Worm (Caenorhabditis elegans) whole organism, young adult: Measurements from ENCODE around the gene grl-12.

Experiments
- B0035.1 ChIP-seq: sonication (generic microtip); optimal IDR thresholded peaks from 2 replicates; lab custom pipeline; 2016; ENCODE audit warnings: missing genetic modification characterization, mild to moderate bottlenecking, missing compliant biosample characterization, missing genotype, missing genetic modification reagents
- B0336.3 ChIP-seq: fragments of 200-800 bp; sonication (Bioruptor generic); IDR thresholded peaks from 2 replicates; pipeline ENCODE4 v1.3.6; 2022; ENCODE audit warnings: missing genetic modification characterization, missing compliant biosample characterization
- C17E4.6 ChIP-seq: fragments of 200-800 bp; sonication (Bioruptor generic); IDR thresholded peaks from 2 replicates; pipeline ENCODE4 v1.3.6; 2022; ENCODE audit warnings: missing genetic modification reagents, missing genetic modification characterization, missing compliant biosample characterization
- F52B5.7 ChIP-seq: sonication (generic microtip); optimal IDR thresholded peaks from 2 replicates; lab custom pipeline; 2016; ENCODE audit warnings: mild to moderate bottlenecking, missing genetic modification characterization, missing compliant biosample characterization
- F57A8.1 ChIP-seq: fragments of 200-800 bp; sonication (Bioruptor generic); optimal IDR thresholded peaks from 2 replicates; lab custom pipeline; 2018; ENCODE audit warnings: mild to moderate bottlenecking, missing genetic modification characterization, moderate library complexity, missing compliant biosample characterization
- K12H6.12 ChIP-seq: fragments of 200-800 bp; sonication (Bioruptor generic); optimal IDR thresholded peaks from 2 replicates; lab custom pipeline; 2018; ENCODE audit warnings: mild to moderate bottlenecking, missing genetic modification characterization, missing compliant biosample characterization
- Y53F4B.3 ChIP-seq: fragments of 200-800 bp; sonication (Bioruptor generic); IDR thresholded peaks from 2 replicates; pipeline ENCODE4 v1.3.6; 2022; ENCODE audit warnings: missing genetic modification reagents, missing genetic modification characterization, missing compliant biosample characterization
- Y56A3A.18 ChIP-seq: fragments of 200-800 bp; sonication (Bioruptor generic); IDR thresholded peaks from 2 replicates; pipeline ENCODE4 v1.3.6; 2022; ENCODE audit warnings: missing genetic modification reagents, missing genetic modification characterization, missing compliant biosample characterization
- akir-1 ChIP-seq: fragments of 200-800 bp; sonication (Bioruptor generic); optimal IDR thresholded peaks from 2 replicates; lab custom pipeline; 2018; ENCODE audit warnings: mild to moderate bottlenecking, missing genetic modification characterization, moderate library complexity, missing compliant biosample characterization
- ama-1 ChIP-seq, 3 experiments: fragments of 150-350 bp in 1 of 3; sonication (generic microtip) in 2 of 3; optimal IDR thresholded peaks; 2 replicates each; lab custom pipeline; 2014 to 2018; ENCODE audit warnings: missing biosample characterization in 2 of 3, missing genetic modification characterization in 2 of 3, missing genetic modification reagents in 2 of 3
- aptf-3 ChIP-seq: fragments of 200-800 bp; sonication (Bioruptor generic); IDR thresholded peaks from 2 replicates; pipeline ENCODE4 v1.3.6; 2022; ENCODE audit warnings: missing genetic modification characterization, missing compliant biosample characterization
- attf-5 ChIP-seq: fragments of 200-800 bp; sonication (Bioruptor generic); optimal IDR thresholded peaks from 2 replicates; lab custom pipeline; 2018; ENCODE audit warnings: mild to moderate bottlenecking, missing genetic modification characterization, missing compliant biosample characterization
- bed-2 ChIP-seq: fragments of 200-800 bp; sonication (Bioruptor generic); IDR thresholded peaks from 2 replicates; pipeline ENCODE4 v1.3.6; 2022; ENCODE audit warnings: missing genetic modification reagents, missing genetic modification characterization, missing compliant biosample characterization
- cebp-2 ChIP-seq: fragments of 200-800 bp; sonication (Bioruptor generic); IDR thresholded peaks from 2 replicates; pipeline ENCODE4 v1.3.6; 2022; ENCODE audit warnings: missing genetic modification characterization, missing compliant biosample characterization
- ceh-27 ChIP-seq: fragments of 200-800 bp; sonication (Bioruptor generic); optimal IDR thresholded peaks from 2 replicates; lab custom pipeline; 2018; ENCODE audit warnings: mild to moderate bottlenecking, missing genetic modification characterization, moderate library complexity, missing compliant biosample characterization
- dpl-1 ChIP-seq: fragments of 150-350 bp; optimal IDR thresholded peaks from 2 replicates; lab custom pipeline; 2014; ENCODE audit warnings: missing biosample characterization, missing genetic modification reagents, missing genetic modification characterization
- egl-44 ChIP-seq: fragments of 200-800 bp; sonication (Bioruptor generic); IDR thresholded peaks from 2 replicates; pipeline ENCODE4 v1.3.6; 2022; ENCODE audit warnings: missing genetic modification reagents, missing genetic modification characterization, missing compliant biosample characterization
- ets-4 ChIP-seq: fragments of 200-800 bp; sonication (Bioruptor generic); optimal IDR thresholded peaks from 2 replicates; lab custom pipeline; 2018; ENCODE audit warnings: mild to moderate bottlenecking, missing genetic modification characterization, missing compliant biosample characterization
- him-1 ChIP-seq: sonication (generic microtip); optimal IDR thresholded peaks from 2 replicates; lab custom pipeline; 2016; ENCODE audit warnings: missing genotype, missing genetic modification reagents, missing genetic modification characterization, missing compliant biosample characterization
- let-526 ChIP-seq: fragments of 200-800 bp; sonication (Bioruptor generic); IDR thresholded peaks from 2 replicates; pipeline ENCODE4 v1.3.6; 2022; ENCODE audit warnings: missing genetic modification reagents, missing genetic modification characterization, missing compliant biosample characterization
- lin-40 ChIP-seq: sonication (generic microtip); optimal IDR thresholded peaks from 2 replicates; lab custom pipeline; 2016; ENCODE audit warnings: missing genetic modification characterization, mild to moderate bottlenecking, missing compliant biosample characterization, missing genotype, missing genetic modification reagents
- madf-3 ChIP-seq: fragments of 200-800 bp; sonication (Bioruptor generic); IDR thresholded peaks from 2 replicates; pipeline ENCODE4 v1.3.6; 2022; ENCODE audit warnings: missing genetic modification reagents, missing genetic modification characterization, missing compliant biosample characterization
- mxl-1 ChIP-seq: sonication (generic microtip); optimal IDR thresholded peaks from 2 replicates; lab custom pipeline; 2016; ENCODE audit warnings: missing genetic modification characterization, missing compliant biosample characterization
- nfya-1 ChIP-seq: sonication (generic microtip); optimal IDR thresholded peaks from 2 replicates; lab custom pipeline; 2017; ENCODE audit warnings: antibody characterized with exemption, missing compliant biosample characterization, missing genetic modification characterization, borderline replicate concordance; ENCODE audit not compliant: insufficient read depth
- nfyb-1 ChIP-seq: fragments of 200-800 bp; sonication (Bioruptor generic); IDR thresholded peaks from 2 replicates; pipeline ENCODE4 v1.3.6; 2022; ENCODE audit warnings: missing genetic modification reagents, missing genetic modification characterization, missing compliant biosample characterization
- nhr-80 ChIP-seq: sonication (generic microtip); optimal IDR thresholded peaks from 2 replicates; lab custom pipeline; 2016; ENCODE audit warnings: missing genetic modification characterization, missing compliant biosample characterization
- rec-8 ChIP-seq, 2 experiments: sonication (generic microtip); optimal IDR thresholded peaks; 2 replicates each; lab custom pipeline; 2016; ENCODE audit warnings: mild to moderate bottlenecking in 2 of 2, missing genetic modification characterization in 2 of 2, missing genetic modification reagents in 2 of 2, missing genotype in 2 of 2, missing biosample characterization in 1 of 2, missing compliant biosample characterization in 1 of 2, moderate library complexity in 1 of 2
- rpc-1 ChIP-seq, 2 experiments: fragments of 150-350 bp in 1 of 2; sonication (generic microtip) in 1 of 2; optimal IDR thresholded peaks; 2 replicates each; lab custom pipeline; 2014 to 2018; ENCODE audit warnings: missing biosample characterization in 1 of 2, missing genetic modification characterization in 1 of 2, missing genetic modification reagents in 1 of 2, missing genotype in 1 of 2
- sdz-38 ChIP-seq: sonication (generic microtip); optimal IDR thresholded peaks from 2 replicates; lab custom pipeline; 2016; ENCODE audit warnings: missing genotype, missing genetic modification characterization, missing compliant biosample characterization
- sea-2 ChIP-seq: fragments of 200-800 bp; sonication (Bioruptor generic); IDR thresholded peaks from 2 replicates; pipeline ENCODE4 v1.3.6; 2022; ENCODE audit warnings: missing genetic modification characterization, missing compliant biosample characterization
- snpc-1.3 ChIP-seq: sonication (generic microtip); optimal IDR thresholded peaks from 2 replicates; lab custom pipeline; 2017; ENCODE audit warnings: missing genetic modification characterization, mild to moderate bottlenecking, missing compliant biosample characterization, antibody characterized with exemption, moderate library complexity, missing genotype, missing genetic modification reagents; ENCODE audit not compliant: insufficient read depth
- tbp1 ChIP-seq: fragments of 200-800 bp; sonication (Bioruptor generic); optimal IDR thresholded peaks from 2 replicates; lab custom pipeline; 2018; ENCODE audit warnings: mild to moderate bottlenecking, missing genetic modification characterization, missing compliant biosample characterization
- unc-130 ChIP-seq: sonication (generic microtip); optimal IDR thresholded peaks from 2 replicates; lab custom pipeline; 2016; ENCODE audit warnings: missing genetic modification reagents, missing genetic modification characterization, missing compliant biosample characterization
- xnd-1 ChIP-seq: sonication (generic microtip); optimal IDR thresholded peaks from 2 replicates; lab custom pipeline; 2016; ENCODE audit warnings: missing genotype, missing genetic modification reagents, missing genetic modification characterization, missing compliant biosample characterization

grl-12 gene

DNA sequence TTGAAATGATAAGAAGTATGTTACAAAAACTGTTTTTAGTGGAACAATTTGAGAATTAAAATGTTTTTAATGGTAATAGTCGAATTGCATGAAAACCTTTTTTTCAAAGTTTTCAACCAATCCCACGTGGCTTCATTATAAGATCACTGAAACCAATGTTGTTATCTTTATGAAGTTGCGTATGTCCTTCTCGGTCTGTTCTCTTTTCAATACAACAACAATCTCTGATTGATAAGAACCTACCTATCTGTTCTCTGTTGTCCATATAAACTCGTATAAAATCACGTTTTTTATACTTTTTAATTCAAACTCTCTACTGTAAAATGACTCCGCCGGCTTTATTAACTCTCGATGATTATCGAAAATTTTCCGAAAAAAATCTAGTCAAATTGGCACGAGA, 33.5 kb downstream of the grl-12 start, which contains the start of gene F41E6.5:
TSS of gene F41E6.5 (plus strand) at position 209 of the 400 bp plus-strand sequence.
- no peak for TF ChIP-seq egl-44 (GFP tag; lab: Robert Waterston, UW)
- TF ChIP-seq nhr-80, result peak; percentile 53

DNA sequence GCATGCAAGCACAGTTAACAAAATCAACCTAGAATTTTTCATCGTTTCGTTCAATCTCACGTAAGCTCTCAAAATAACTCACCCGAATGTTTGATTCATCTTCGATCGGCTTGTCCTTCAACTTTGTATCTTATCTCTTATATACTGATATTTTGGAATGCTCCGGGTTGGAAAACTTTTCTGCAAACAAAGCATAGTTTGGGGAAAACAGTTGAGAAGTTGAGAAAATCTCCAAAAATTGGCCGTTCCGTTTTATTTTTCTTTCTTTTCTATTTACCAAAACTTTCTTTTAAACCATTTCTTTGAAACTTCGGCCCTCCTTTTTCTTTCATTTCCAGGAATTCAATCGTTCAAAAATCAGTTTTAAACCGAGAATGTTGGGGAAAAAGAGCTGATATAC, 34.2 kb downstream of the grl-12 start, which contains the start of gene F41E6.15:
TSS of gene F41E6.15 (minus strand) at position 101 of the 400 bp plus-strand sequence.
- no peak for TF ChIP-seq C17E4.6 (GFP tag; lab: Robert Waterston, UW)
- TF ChIP-seq let-526, result no peak
- no peak for TF ChIP-seq F52B5.7 (tag; lab: Kevin White, UChicago)
- no peak for TF ChIP-seq sea-2

DNA sequence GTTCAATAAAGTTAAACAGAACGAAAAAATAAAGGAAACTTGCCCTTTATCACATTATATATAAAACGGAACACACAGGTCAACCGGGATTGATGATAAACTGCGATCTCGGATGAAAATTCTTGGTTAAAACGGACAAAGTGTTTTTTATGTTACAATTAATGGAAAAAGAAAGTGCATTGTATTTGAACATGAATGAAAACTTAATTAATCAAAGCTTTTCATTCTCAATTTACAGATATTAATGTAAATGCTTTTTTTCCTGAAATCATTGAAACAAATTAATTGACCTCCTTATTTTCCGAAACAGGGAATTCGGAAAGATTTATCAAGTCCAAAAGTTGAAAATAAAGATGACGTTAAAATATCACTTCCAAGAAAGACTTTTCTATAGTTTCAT, 35.4 kb downstream of the grl-12 start, which contains the start of gene F41E6.8:
TSS of gene F41E6.8 (minus strand) at position 101 of the 400 bp plus-strand sequence.
- TF ChIP-seq attf-5 (GFP tag; lab: Kevin White, UChicago) (no peak), nfya-1 (tag; lab: Kevin White, UChicago) (no peak), aptf-3 (no peak), lin-40 (tag; lab: Kevin White, UChicago) (no peak), ceh-27 (no peak), Y56A3A.18 (no peak), ets-4 (no peak), snpc-1.3 (tag; lab: Kevin White, UChicago) (no peak), madf-3 (GFP tag; lab: Robert Waterston, UW) (no peak), C17E4.6 (GFP tag; lab: Robert Waterston, UW) (no peak), bed-2 (GFP tag; lab: Robert Waterston, UW) (no peak), cebp-2 (GFP tag; lab: Robert Waterston, UW) (no peak), nfyb-1 (GFP tag; lab: Robert Waterston, UW) (no peak), xnd-1 (no peak), B0035.1 (tag; lab: Kevin White, UChicago) (no peak), F52B5.7 (tag; lab: Kevin White, UChicago) (no peak), rec-8 (tag; optimal IDR thresholded peaks at IDR 0.05; lab: Kevin White, UChicago) (no peak), akir-1 (GFP tag; lab: Kevin White, UChicago) (no peak), Y53F4B.3 (GFP tag; lab: Robert Waterston, UW) (no peak), unc-130 (GFP tag; lab: Kevin White, UChicago) (no peak)

DNA sequence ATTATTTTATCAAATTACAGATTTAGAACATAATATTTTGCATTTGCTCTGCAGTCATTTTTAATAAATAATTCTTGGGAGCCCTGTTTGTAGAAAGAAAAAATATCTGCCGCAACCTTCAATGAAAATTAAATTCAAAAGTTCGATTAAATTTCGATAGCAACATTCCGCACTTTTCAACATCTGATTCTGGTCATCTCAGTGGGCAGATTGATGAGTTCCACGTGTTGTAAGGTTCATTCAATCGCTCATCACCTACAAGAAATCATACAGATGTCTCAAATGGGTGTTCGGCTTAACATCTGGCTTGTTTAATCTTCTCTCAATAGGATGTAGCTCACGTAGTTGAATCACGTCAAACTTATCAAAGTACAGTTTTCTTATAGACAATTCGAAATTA, 36.9 kb downstream of the grl-12 start:
- no peak for TF ChIP-seq F57A8.1 (GFP tag; lab: Kevin White, UChicago)
- TF ChIP-seq mxl-1 (tag; lab: Kevin White, UChicago), result no peak
- TF ChIP-seq rpc-1 (optimal IDR thresholded peaks at IDR 0.05; lab: Kevin White, UChicago), result no peak
- TF ChIP-seq rpc-1 (tag; optimal IDR thresholded peaks at IDR 0.05; lab: Kevin White, UChicago), result no peak
- no peak for TF ChIP-seq him-1
- TF ChIP-seq K12H6.12 (tag; lab: Kevin White, UChicago), result no peak
- no peak for TF ChIP-seq B0336.3 (GFP tag; lab: Robert Waterston, UW)
- no peak for TF ChIP-seq dpl-1 (GFP tag; lab: Kevin White, UChicago)
- no peak for TF ChIP-seq tbp1 (GFP tag; lab: Kevin White, UChicago)
- TF ChIP-seq sdz-38, result no peak
- TF ChIP-seq ama-1 (optimal IDR thresholded peaks at IDR 0.05; lab: Kevin White, UChicago), result no peak
- TF ChIP-seq ama-1 (GFP tag; optimal IDR thresholded peaks at IDR 0.05; lab: Kevin White, UChicago), result no peak
